Worm (Caenorhabditis elegans) whole organism, L4 larva: ENCODE data around the gene K06A4.2.
"Not testable (repeated sequence)": the region's sequence is repeated elsewhere in the genome, so short reads cannot be mapped to it uniquely, and the experiment has no call there.

Source experiments
- F49E8.2 ChIP-seq: sonication (generic microtip); optimal IDR thresholded peaks from 2 replicates; lab custom pipeline; 2016; ENCODE audit warnings: missing compliant biosample characterization, mild to moderate bottlenecking, missing genetic modification characterization, borderline replicate concordance
- Y105C5A.15 ChIP-seq: fragments of 200-800 bp; sonication (Bioruptor generic); IDR thresholded peaks from 2 replicates; pipeline ENCODE4 v1.3.6; 2022; ENCODE audit warnings: missing genetic modification characterization, missing compliant biosample characterization
- Y48G9A.11 ChIP-seq: fragments of 200-800 bp; sonication (Bioruptor generic); IDR thresholded peaks from 2 replicates; pipeline ENCODE4 v1.3.6; 2022; ENCODE audit warnings: missing genetic modification reagents, missing genetic modification characterization, missing compliant biosample characterization
- Y75B8A.6 ChIP-seq: fragments of 200-800 bp; sonication (Bioruptor generic); IDR thresholded peaks from 2 replicates; pipeline ENCODE4 v1.3.6; 2022; ENCODE audit warnings: missing genetic modification reagents, missing genetic modification characterization, missing compliant biosample characterization
- aha-1 ChIP-seq: fragments of 150-350 bp; peaks from one replicate; lab custom pipeline; 2014; ENCODE audit warnings: missing biosample characterization, missing genetic modification characterization
- arid-1 ChIP-seq: fragments of 200-800 bp; sonication (Bioruptor generic); conservative IDR thresholded peaks from 2 replicates; pipeline ENCODE4 v1.3.6; 2022; ENCODE audit warnings: missing genetic modification reagents, missing genetic modification characterization, missing compliant biosample characterization
- ceh-32 ChIP-seq: sonication (generic microtip); optimal IDR thresholded peaks from 2 replicates; lab custom pipeline; 2016; ENCODE audit warnings: mild to moderate bottlenecking, missing genetic modification characterization, missing compliant biosample characterization; ENCODE audit not compliant: poor library complexity
- ceh-62 ChIP-seq: sonication (generic microtip); optimal IDR thresholded peaks from 2 replicates; lab custom pipeline; 2017; ENCODE audit warnings: missing biosample characterization, missing genetic modification characterization
- ces-1 ChIP-seq: fragments of 150-350 bp; sonication (generic microtip); optimal IDR thresholded peaks from 4 replicates; lab custom pipeline; 2014; ENCODE audit warnings: missing biosample characterization, missing genetic modification reagents, missing genetic modification characterization
- ctbp-1 ChIP-seq: fragments of 200-800 bp; sonication (Bioruptor generic); IDR thresholded peaks from 2 replicates; pipeline ENCODE4 v1.3.6; 2022; ENCODE audit warnings: missing genetic modification reagents, missing genetic modification characterization, missing compliant biosample characterization
- daf-16 ChIP-seq, 3 experiments: sonication (generic microtip); optimal IDR thresholded peaks; 2 replicates each; lab custom pipeline; 2016 to 2017; ENCODE audit warnings: missing genetic modification characterization in 3 of 3, missing genetic modification reagents in 3 of 3, mild to moderate bottlenecking in 2 of 3, missing compliant biosample characterization in 2 of 3, missing biosample characterization in 1 of 3, moderate library complexity in 1 of 3
- dmd-6 ChIP-seq: fragments of 200-800 bp; sonication (Bioruptor generic); IDR thresholded peaks from 2 replicates; pipeline ENCODE4 v1.3.6; 2022; ENCODE audit warnings: missing genetic modification reagents, missing genetic modification characterization, missing compliant biosample characterization
- egl-27 ChIP-seq: sonication (generic microtip); optimal IDR thresholded peaks from 3 replicates; lab custom pipeline; 2017; ENCODE audit warnings: missing biosample characterization, missing genetic modification reagents, missing genetic modification characterization
- fkh-10 ChIP-seq: fragments of 150-350 bp; optimal IDR thresholded peaks from 2 replicates; lab custom pipeline; 2014; ENCODE audit warnings: missing biosample characterization, missing genetic modification reagents, missing genetic modification characterization
- gei-8 ChIP-seq: fragments of 200-800 bp; sonication (Bioruptor generic); optimal IDR thresholded peaks from 2 replicates; lab custom pipeline; 2018; ENCODE audit warnings: mild to moderate bottlenecking, missing genetic modification characterization, missing compliant biosample characterization
- hlh-30 ChIP-seq: sonication (generic microtip); optimal IDR thresholded peaks from 2 replicates; lab custom pipeline; 2017; ENCODE audit warnings: antibody characterized with exemption, mild to moderate bottlenecking, missing genetic modification characterization, missing compliant biosample characterization; ENCODE audit not compliant: insufficient read depth
- jun-1 ChIP-seq: fragments of 150-350 bp; optimal IDR thresholded peaks from 2 replicates; lab custom pipeline; 2014; ENCODE audit warnings: missing biosample characterization, missing genetic modification reagents, missing genetic modification characterization
- lim-7 ChIP-seq: fragments of 200-800 bp; sonication (Bioruptor generic); IDR thresholded peaks from 2 replicates; pipeline ENCODE4 v1.3.6; 2022; ENCODE audit warnings: missing genetic modification characterization, missing compliant biosample characterization
- lin-1 ChIP-seq: fragments of 200-800 bp; sonication (Bioruptor generic); IDR thresholded peaks from 2 replicates; pipeline ENCODE4 v1.3.6; 2022; ENCODE audit warnings: missing genetic modification reagents, missing genetic modification characterization, missing compliant biosample characterization
- lin-38 ChIP-seq: fragments of 200-800 bp; sonication (Bioruptor generic); IDR thresholded peaks from 2 replicates; pipeline ENCODE4 v1.3.6; 2022; ENCODE audit warnings: missing genetic modification reagents, missing genetic modification characterization, missing compliant biosample characterization
- madf-5 ChIP-seq, 2 experiments: fragments of 200-800 bp; sonication (Bioruptor generic); IDR thresholded peaks; 2 replicates each; pipeline ENCODE4 v1.3.6; 2022; ENCODE audit warnings: missing compliant biosample characterization in 2 of 2, missing genetic modification characterization in 2 of 2
- mdt-29 ChIP-seq: fragments of 200-800 bp; sonication (Bioruptor generic); IDR thresholded peaks from 2 replicates; pipeline ENCODE4 v1.3.6; 2022; ENCODE audit warnings: missing genetic modification reagents, missing genetic modification characterization, missing compliant biosample characterization
- mes-2 ChIP-seq: sonication (generic microtip); optimal IDR thresholded peaks from 2 replicates; lab custom pipeline; 2016; ENCODE audit warnings: missing genotype, mild to moderate bottlenecking, missing genetic modification characterization, missing compliant biosample characterization; ENCODE audit not compliant: poor library complexity, severe bottlenecking
- nhr-102 ChIP-seq: sonication (generic microtip); optimal IDR thresholded peaks from 2 replicates; lab custom pipeline; 2016; ENCODE audit warnings: mild to moderate bottlenecking, missing genetic modification characterization, moderate library complexity, missing compliant biosample characterization
- nhr-11 ChIP-seq: fragments of 150-350 bp; optimal IDR thresholded peaks from 2 replicates; lab custom pipeline; 2014; ENCODE audit warnings: missing biosample characterization, missing genetic modification characterization
- nhr-41 ChIP-seq: fragments of 200-800 bp; sonication (Bioruptor generic); IDR thresholded peaks from 2 replicates; pipeline ENCODE4 v1.3.6; 2022; ENCODE audit warnings: missing genetic modification reagents, missing genetic modification characterization, missing compliant biosample characterization
- nhr-42 ChIP-seq: fragments of 200-800 bp; sonication (Bioruptor generic); IDR thresholded peaks from 2 replicates; pipeline ENCODE4 v1.3.6; 2022; ENCODE audit warnings: missing genetic modification characterization, missing compliant biosample characterization
- pha-4 ChIP-seq, 2 experiments: fragments of 150-350 bp in 1 of 2; fragments of 200-800 bp in 1 of 2; sonication (Bioruptor generic) in 1 of 2; IDR thresholded peaks in 1 of 2; optimal IDR thresholded peaks in 1 of 2; 2 replicates each; pipeline versions ENCODE4 v1.3.6 to Lab custom; 2014 to 2022; ENCODE audit warnings: missing genetic modification characterization in 2 of 2, missing genetic modification reagents in 2 of 2, missing biosample characterization in 1 of 2, missing compliant biosample characterization in 1 of 2
- php-3 ChIP-seq: fragments of 200-800 bp; sonication (Bioruptor generic); IDR thresholded peaks from 2 replicates; pipeline ENCODE4 v1.3.6; 2022; ENCODE audit warnings: missing genetic modification reagents, missing genetic modification characterization, missing compliant biosample characterization
- rbr-2 ChIP-seq: sonication (generic microtip); optimal IDR thresholded peaks from 2 replicates; lab custom pipeline; 2016; ENCODE audit warnings: missing genotype, missing genetic modification characterization, missing compliant biosample characterization
- skn-1 ChIP-seq: fragments of 150-350 bp; optimal IDR thresholded peaks from 2 replicates; lab custom pipeline; 2014; ENCODE audit warnings: missing biosample characterization, missing genetic modification characterization
- snpc-1.2 ChIP-seq: fragments of 200-800 bp; sonication (Bioruptor generic); IDR thresholded peaks from 2 replicates; pipeline ENCODE4 v1.3.6; 2022; ENCODE audit warnings: missing genetic modification reagents, missing genetic modification characterization, missing compliant biosample characterization
- spr-1 ChIP-seq: sonication (generic microtip); optimal IDR thresholded peaks from 2 replicates; lab custom pipeline; 2016; ENCODE audit warnings: mild to moderate bottlenecking, missing genetic modification characterization, missing compliant biosample characterization
- tra-1 ChIP-seq: fragments of 200-800 bp; sonication (Bioruptor generic); IDR thresholded peaks from 2 replicates; pipeline ENCODE4 v1.3.6; 2022; ENCODE audit warnings: missing genetic modification reagents, missing genetic modification characterization, missing compliant biosample characterization
- unc-62 ChIP-seq, 3 experiments: fragments of 150-350 bp in 1 of 3; sonication (generic microtip); optimal IDR thresholded peaks in 2 of 3; peaks in 1 of 3; 1 replicate in 1 of 3; 2 replicates in 2 of 3; lab custom pipeline; 2014 to 2017; ENCODE audit warnings: missing biosample characterization in 3 of 3, missing genetic modification characterization in 3 of 3, missing genetic modification reagents in 3 of 3, missing genotype in 1 of 3
- vab-7 ChIP-seq: fragments of 200-800 bp; sonication (Bioruptor generic); IDR thresholded peaks from 2 replicates; pipeline ENCODE4 v1.3.6; 2022; ENCODE audit warnings: missing genetic modification reagents, missing genetic modification characterization, missing compliant biosample characterization
- zip-11 ChIP-seq: fragments of 200-800 bp; sonication (Bioruptor generic); IDR thresholded peaks from 2 replicates; pipeline ENCODE4 v1.3.6; 2022; ENCODE audit warnings: missing genetic modification characterization, missing compliant biosample characterization
- ztf-7 ChIP-seq: fragments of 150-350 bp; optimal IDR thresholded peaks from 2 replicates; lab custom pipeline; 2014; ENCODE audit warnings: missing biosample characterization, missing genetic modification characterization

Gene K06A4.2

ce11 chrV:9483738-9484256, at the start of gene K06A4.2:
TSS of gene K06A4.2 (plus strand) at chrV:9484206.
- peak; percentile 93 for TF ChIP-seq fkh-10 (GFP tag; lab: Kevin White, UChicago)
- no peak for TF ChIP-seq nhr-42 (GFP tag; lab: Robert Waterston, UW)
- no peak for TF ChIP-seq spr-1 (tag; lab: Kevin White, UChicago)
- no peak for TF ChIP-seq lin-1 (GFP tag; lab: Robert Waterston, UW)
- 0 out of 2 replicates have a peak, but pooled peaks have one; percentile 19 for TF ChIP-seq ctbp-1 (GFP tag; lab: Robert Waterston, UW)
- TF ChIP-seq zip-11 (GFP tag; lab: Robert Waterston, UW): no peak
- TF ChIP-seq ces-1 (GFP tag; lab: Kevin White, UChicago): peak; percentile 62

ce11 chrV:9439315-9440002, 44.5 kb upstream of the K06A4.2 start, which contains the start of gene Y54B9A.1:
TSS of gene Y54B9A.1 (minus strand) at chrV:9439549.
- TF ChIP-seq vab-7 (GFP tag; lab: Robert Waterston, UW) (0 out of 2 replicates have a peak, but pooled peaks have one; percentile 43), pha-4 (GFP tag; IDR thresholded peaks at IDR 0.05; lab: Robert Waterston, UW) (peak; percentile 55), Y75B8A.6 (0 out of 2 replicates have a peak, but pooled peaks have one; percentile 62), Y105C5A.15 (GFP tag; lab: Robert Waterston, UW) (peak; percentile 81), madf-5 (GFP tag; IDR thresholded peaks at IDR 0.05; lab: Robert Waterston, UW) (peak in 1 of 2 experiments; percentile 68; a peak in 1 of 4 replicates), tra-1 (GFP tag; lab: Robert Waterston, UW) (0 out of 2 replicates have a peak, but pooled peaks have one; percentile 57), mdt-29 (GFP tag; lab: Robert Waterston, UW) (0 out of 2 replicates have a peak, but pooled peaks have one; percentile 22), arid-1 (GFP tag; lab: Robert Waterston, UW) (peak; percentile 65; the same call in 1 of the 2 replicates), lim-7 (GFP tag; lab: Robert Waterston, UW) (peak; percentile 71), lin-38 (GFP tag; lab: Robert Waterston, UW) (peak; percentile 66; the same call in 1 of the 2 replicates), snpc-1.2 (GFP tag; lab: Robert Waterston, UW) (peak; percentile 73), php-3 (peak; percentile 35; the same call in 1 of the 2 replicates), Y48G9A.11 (peak; percentile 75; the same call in 1 of the 2 replicates)
- not testable (repeated sequence) for TF ChIP-seq pha-4 (tag; optimal IDR thresholded peaks at IDR 0.05; lab: Kevin White, UChicago)
- TF ChIP-seq, all 104 proteins: peak for 13; not testable (repeated sequence) for 91

ce11 chrV:9440003-9440319, 44.0 kb upstream of the K06A4.2 start:
- TF ChIP-seq dmd-6 (no peak), F49E8.2 (tag; lab: Kevin White, UChicago) (peak; percentile 26), mes-2 (tag; lab: Kevin White, UChicago) (peak; percentile 24), nhr-102 (no peak)

ce11 chrV:9441046-9441445, 43.0 kb upstream of the K06A4.2 start:
- TF ChIP-seq aha-1 (tag; lab: Kevin White, UChicago) (peak; percentile 94), ztf-7 (tag; lab: Kevin White, UChicago) (no peak), nhr-41 (GFP tag; lab: Robert Waterston, UW) (no peak), lin-1 (GFP tag; lab: Robert Waterston, UW) (no peak), pha-4 (GFP tag; IDR thresholded peaks at IDR 0.05; lab: Robert Waterston, UW) (no peak), pha-4 (tag; optimal IDR thresholded peaks at IDR 0.05; lab: Kevin White, UChicago) (no peak), nhr-102 (no peak), jun-1 (tag; lab: Kevin White, UChicago) (no peak), madf-5 (GFP tag; IDR thresholded peaks at IDR 0.05; lab: Robert Waterston, UW) (no peak)

- TF ChIP-seq vab-7 (GFP tag; lab: Robert Waterston, UW) (no peak), rbr-2 (no peak), nhr-11 (tag; lab: Kevin White, UChicago) (no peak), hlh-30 (tag; lab: Kevin White, UChicago) (peak; percentile 23), mes-2 (tag; lab: Kevin White, UChicago) (peak; percentile 6), ceh-62 (no peak), gei-8 (no peak), skn-1 (no peak), egl-27 (no peak), pha-4 (GFP tag; IDR thresholded peaks at IDR 0.05; lab: Robert Waterston, UW) (0 out of 2 replicates have a peak, but pooled peaks have one; percentile 16), pha-4 (tag; optimal IDR thresholded peaks at IDR 0.05; lab: Kevin White, UChicago) (no peak), unc-62 (GFP tag; optimal IDR thresholded peaks at IDR 0.05 in 1 of 2; lab: Kevin White, UChicago) (peak in 1 of 2 experiments; percentile 59), unc-62 (tag; optimal IDR thresholded peaks at IDR 0.05; lab: Kevin White, UChicago) (no peak), daf-16 (GFP tag; optimal IDR thresholded peaks at IDR 0.05; lab: Kevin White, UChicago) (no peak), daf-16 (tag; optimal IDR thresholded peaks at IDR 0.05; lab: Kevin White, UChicago) (no peak), ceh-32 (tag; lab: Kevin White, UChicago) (no peak)
These were observed 41.5 kb upstream of the K06A4.2 start for ce11 chrV:9442471-9442870.
